Worm (Caenorhabditis elegans) whole organism, L4 larva: Measurements from ENCODE around the gene F59B10.5.

Source experiments
- ama-1 ChIP-seq: fragments of 150-350 bp; optimal IDR thresholded peaks from 2 replicates; lab custom pipeline; 2014; ENCODE audit warnings: inconsistent platforms, mixed read lengths
- ceh-20 ChIP-seq: fragments of 200-800 bp; sonication (Bioruptor generic); IDR thresholded peaks from 2 replicates; pipeline ENCODE4 v1.3.6; 2022; ENCODE audit warnings: missing genetic modification reagents, missing genetic modification characterization, missing compliant biosample characterization
- daf-19 ChIP-seq: fragments of 200-800 bp; sonication (Bioruptor generic); conservative IDR thresholded peaks from 2 replicates; pipeline ENCODE4 v1.3.6; 2022; ENCODE audit warnings: missing genetic modification characterization, missing compliant biosample characterization
- fkh-10 ChIP-seq: fragments of 150-350 bp; optimal IDR thresholded peaks from 2 replicates; lab custom pipeline; 2014; ENCODE audit warnings: missing biosample characterization, missing genetic modification reagents, missing genetic modification characterization
- fos-1 ChIP-seq: fragments of 150-350 bp; optimal IDR thresholded peaks from 2 replicates; lab custom pipeline; 2014; ENCODE audit warnings: missing biosample characterization, missing genetic modification characterization
- lim-7 ChIP-seq: fragments of 200-800 bp; sonication (Bioruptor generic); IDR thresholded peaks from 2 replicates; pipeline ENCODE4 v1.3.6; 2022; ENCODE audit warnings: missing genetic modification characterization, missing compliant biosample characterization
- lin-13 ChIP-seq: fragments of 150-350 bp; optimal IDR thresholded peaks from 2 replicates; lab custom pipeline; 2014; ENCODE audit warnings: missing biosample characterization, missing genetic modification reagents, missing genetic modification characterization
- nhr-111 ChIP-seq: fragments of 200-800 bp; sonication (Bioruptor generic); optimal IDR thresholded peaks from 2 replicates; lab custom pipeline; 2018; ENCODE audit warnings: mild to moderate bottlenecking, missing genetic modification characterization, missing compliant biosample characterization
- nhr-6 ChIP-seq: fragments of 150-350 bp; optimal IDR thresholded peaks from 2 replicates; lab custom pipeline; 2014; ENCODE audit warnings: missing biosample characterization, missing genetic modification characterization
- nhr-77 ChIP-seq: fragments of 150-350 bp; optimal IDR thresholded peaks from 2 replicates; lab custom pipeline; 2014; ENCODE audit warnings: missing biosample characterization, missing genetic modification characterization
- pqm-1 ChIP-seq: sonication (generic microtip); optimal IDR thresholded peaks from 2 replicates; lab custom pipeline; 2017; ENCODE audit warnings: missing biosample characterization, missing genetic modification characterization

DNA sequence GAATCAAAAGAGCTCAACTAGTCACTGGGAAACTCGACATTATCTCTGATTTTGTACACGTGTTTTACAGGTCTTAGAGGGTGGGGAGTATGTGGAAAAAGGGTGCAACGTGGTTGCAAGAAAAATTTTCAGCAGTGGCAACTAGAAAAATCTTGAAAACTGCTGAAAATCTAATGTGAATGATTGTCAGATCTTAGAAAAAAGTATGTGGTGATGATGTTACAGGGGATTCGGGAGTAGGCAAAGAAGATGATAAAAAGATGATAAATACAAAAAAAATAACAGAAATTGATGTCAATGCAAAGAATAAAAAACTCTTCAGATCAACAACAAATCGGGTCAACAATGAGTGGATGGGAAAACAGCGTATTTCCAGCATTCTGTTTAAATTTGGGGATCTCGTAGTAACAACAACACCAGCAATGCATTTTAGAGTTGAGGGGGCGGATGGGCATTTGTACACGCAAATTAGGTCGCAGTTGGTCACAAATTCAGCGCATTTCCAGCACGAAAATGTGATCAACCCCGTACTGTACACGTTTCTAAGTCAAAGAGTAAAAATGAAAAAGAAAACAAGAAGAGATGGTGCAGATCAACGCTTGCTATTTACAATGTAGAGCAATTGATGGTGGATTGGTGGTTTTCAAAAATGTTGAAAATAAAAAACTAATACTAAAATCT is 20.1 kb upstream of the F59B10.5 start:
- TF ChIP-seq pqm-1 (no peak), lim-7 (GFP tag; lab: Robert Waterston, UW) (peak; percentile 52), ama-1 (peak; percentile 16), ceh-20 (GFP tag; lab: Robert Waterston, UW) (no peak), daf-19 (GFP tag; lab: Robert Waterston, UW) (no peak), nhr-6 (no peak), nhr-111 (GFP tag; lab: Kevin White, UChicago) (no peak), fos-1 (no peak), lin-13 (GFP tag; lab: Kevin White, UChicago) (peak; percentile 40), fkh-10 (GFP tag; lab: Kevin White, UChicago) (no peak), nhr-77 (tag; lab: Kevin White, UChicago) (peak; percentile 57)
